Fruit fly (Drosophila melanogaster) whole organism, embryonic: ENCODE measurements around the gene PIP82.

Experiments used
- Atf-2 ChIP-seq: fragments of 200-800 bp; sonication (Bioruptor generic); optimal IDR thresholded peaks from 2 replicates; lab custom pipeline; 2016; ENCODE audit warnings: missing biosample characterization, missing genetic modification characterization
- Atf6 ChIP-seq: fragments of 200-800 bp; sonication (Bioruptor generic); IDR thresholded peaks from 2 replicates; pipeline ENCODE4 v1.3.6; 2022; ENCODE audit warnings: missing biosample characterization, missing genetic modification characterization
- Blimp-1 ChIP-seq: fragments of 200-800 bp; sonication (Bioruptor generic); optimal IDR thresholded peaks from 3 replicates; lab custom pipeline; 2018; ENCODE audit warnings: missing biosample characterization, missing genetic modification characterization, mild to moderate bottlenecking, moderate library complexity, missing genetic modification reagents
- Bteb2 ChIP-seq: fragments of 200-800 bp; sonication (Bioruptor generic); optimal IDR thresholded peaks from 2 replicates; lab custom pipeline; 2016; ENCODE audit warnings: missing biosample characterization, missing genetic modification characterization
- CG1024 ChIP-seq: fragments of 200-800 bp; sonication (Bioruptor generic); IDR thresholded peaks from 2 replicates; pipeline ENCODE4 v1.3.6; 2022; ENCODE audit warnings: missing biosample characterization, missing genetic modification characterization
- CG12219 ChIP-seq: fragments of 200-800 bp; sonication (Bioruptor generic); optimal IDR thresholded peaks from 3 replicates; lab custom pipeline; 2018; ENCODE audit warnings: missing biosample characterization, mild to moderate bottlenecking, missing genetic modification characterization
- CG12769 ChIP-seq: fragments of 200-800 bp; sonication (Bioruptor generic); optimal IDR thresholded peaks from 2 replicates; lab custom pipeline; 2019; ENCODE audit warnings: missing biosample characterization, mild to moderate bottlenecking, missing genetic modification characterization, moderate library complexity
- CG12942 ChIP-seq: fragments of 200-800 bp; sonication (Bioruptor generic); optimal IDR thresholded peaks from 3 replicates; lab custom pipeline; 2016; ENCODE audit warnings: missing biosample characterization, missing genetic modification characterization
- CG15269 ChIP-seq: fragments of 200-800 bp; sonication (Bioruptor generic); optimal IDR thresholded peaks from 2 replicates; lab custom pipeline; 2018; ENCODE audit warnings: missing biosample characterization, mild to moderate bottlenecking, missing genetic modification characterization, moderate library complexity
- CG16813 ChIP-seq: fragments of 200-800 bp; sonication (Bioruptor generic); IDR thresholded peaks from 3 replicates; pipeline ENCODE4 v1.3.6; 2022; ENCODE audit warnings: missing biosample characterization, missing genetic modification characterization; ENCODE audit not compliant: partially characterized antibody
- CG17359 ChIP-seq: fragments of 200-800 bp; sonication (Bioruptor generic); optimal IDR thresholded peaks from 3 replicates; lab custom pipeline; 2018; ENCODE audit warnings: missing biosample characterization, mild to moderate bottlenecking, missing genetic modification characterization, moderate library complexity
- CG1832 ChIP-seq: fragments of 200-800 bp; sonication (Bioruptor generic); optimal IDR thresholded peaks from 2 replicates; lab custom pipeline; 2017; ENCODE audit warnings: missing biosample characterization, mild to moderate bottlenecking, missing genetic modification characterization, inconsistent platforms
- CG2116 ChIP-seq: fragments of 200-800 bp; sonication (Bioruptor generic); optimal IDR thresholded peaks from 3 replicates; lab custom pipeline; 2018; ENCODE audit warnings: missing biosample characterization, mild to moderate bottlenecking, missing genetic modification characterization
- CG30431 ChIP-seq: fragments of 200-800 bp; sonication (Bioruptor generic); optimal IDR thresholded peaks from 2 replicates; lab custom pipeline; 2017; ENCODE audit warnings: missing biosample characterization, missing genetic modification characterization
- CG31365 ChIP-seq: fragments of 200-800 bp; sonication (Bioruptor generic); optimal IDR thresholded peaks from 2 replicates; lab custom pipeline; 2018; ENCODE audit warnings: missing biosample characterization, mild to moderate bottlenecking, missing genetic modification characterization
- CG3407 ChIP-seq: fragments of 200-800 bp; sonication (Bioruptor generic); optimal IDR thresholded peaks from 2 replicates; lab custom pipeline; 2018; ENCODE audit warnings: missing biosample characterization, mild to moderate bottlenecking, missing genetic modification characterization
- CG4404 ChIP-seq: fragments of 200-800 bp; sonication (Bioruptor generic); IDR thresholded peaks from 2 replicates; pipeline ENCODE4 v1.3.6; 2022; ENCODE audit warnings: missing biosample characterization, missing genetic modification characterization
- CG5245 ChIP-seq: fragments of 200-800 bp; sonication (Bioruptor generic); optimal IDR thresholded peaks from 3 replicates; lab custom pipeline; 2016; ENCODE audit warnings: missing biosample characterization, missing genetic modification characterization
- CG5953 ChIP-seq: fragments of 200-800 bp; sonication (Bioruptor generic); IDR thresholded peaks from 2 replicates; pipeline ENCODE4 v1.3.6; 2022; ENCODE audit warnings: missing biosample characterization, missing genetic modification characterization
- CG6765 ChIP-seq: fragments of 200-800 bp; sonication (Bioruptor generic); optimal IDR thresholded peaks from 3 replicates; lab custom pipeline; 2017; ENCODE audit warnings: missing biosample characterization, mild to moderate bottlenecking, missing genetic modification characterization
- CG8089 ChIP-seq: fragments of 200-800 bp; sonication (Bioruptor generic); optimal IDR thresholded peaks from 3 replicates; lab custom pipeline; 2016; ENCODE audit warnings: missing biosample characterization, missing genetic modification characterization
- CrebB ChIP-seq: fragments of 200-800 bp; sonication (Bioruptor generic); optimal IDR thresholded peaks from 3 replicates; lab custom pipeline; 2018; ENCODE audit warnings: missing biosample characterization, mild to moderate bottlenecking, missing genetic modification characterization
- Dad ChIP-seq: fragments of 200-800 bp; sonication (Bioruptor generic); optimal IDR thresholded peaks from 3 replicates; lab custom pipeline; 2016; ENCODE audit warnings: missing biosample characterization, missing genetic modification characterization
- Dip3 ChIP-seq: fragments of 200-800 bp; sonication (Bioruptor generic); optimal IDR thresholded peaks from 3 replicates; lab custom pipeline; 2016; ENCODE audit warnings: missing biosample characterization, missing genetic modification characterization
- Elba2 ChIP-seq: fragments of 200-800 bp; sonication (Bioruptor generic); optimal IDR thresholded peaks from 3 replicates; lab custom pipeline; 2016; ENCODE audit warnings: missing biosample characterization, missing genetic modification characterization
- Lim3 ChIP-seq: fragments of 200-800 bp; sonication (Bioruptor generic); IDR thresholded peaks from 2 replicates; pipeline ENCODE4 v1.3.6; 2022; ENCODE audit warnings: missing biosample characterization, missing genetic modification characterization
- Mad ChIP-seq: fragments of 200-800 bp; sonication (Bioruptor generic); optimal IDR thresholded peaks from 2 replicates; lab custom pipeline; 2016; ENCODE audit warnings: missing biosample characterization, missing genetic modification characterization
- Med ChIP-seq: fragments of 200-800 bp; sonication (Bioruptor generic); peaks from one replicate; lab custom pipeline; 2016; ENCODE audit warnings: missing biosample characterization, missing genetic modification characterization, mild to moderate bottlenecking, inconsistent platforms, moderate library complexity
- Mrtf ChIP-seq: fragments of 200-800 bp; sonication (Bioruptor generic); IDR thresholded peaks from 3 replicates; pipeline ENCODE4 v1.3.6; 2022; ENCODE audit warnings: missing biosample characterization, missing genetic modification characterization
- NK7.1 ChIP-seq: fragments of 200-800 bp; sonication (Bioruptor generic); optimal IDR thresholded peaks from 3 replicates; lab custom pipeline; 2016; ENCODE audit warnings: missing biosample characterization, missing genetic modification characterization
- Nf-YA ChIP-seq: fragments of 200-800 bp; sonication (Bioruptor generic); IDR thresholded peaks from 2 replicates; pipeline ENCODE4 v1.3.6; 2022; ENCODE audit warnings: missing biosample characterization, missing genetic modification characterization
- Sox100B ChIP-seq: fragments of 200-800 bp; sonication (Bioruptor generic); optimal IDR thresholded peaks from 3 replicates; lab custom pipeline; 2018; ENCODE audit warnings: missing biosample characterization, mild to moderate bottlenecking, missing genetic modification characterization
- Spps ChIP-seq: fragments of 200-800 bp; sonication (Bioruptor generic); optimal IDR thresholded peaks from 2 replicates; lab custom pipeline; 2018; ENCODE audit warnings: missing biosample characterization, mild to moderate bottlenecking, missing genetic modification characterization
- ara ChIP-seq: fragments of 200-800 bp; sonication (Bioruptor generic); IDR thresholded peaks from 2 replicates; pipeline ENCODE4 v1.3.6; 2022; ENCODE audit warnings: missing biosample characterization, missing genetic modification characterization
- cad ChIP-seq: fragments of >200 bp; optimal IDR thresholded peaks from 2 replicates; lab custom pipeline; 2017; ENCODE audit warnings: missing biosample characterization, missing genetic modification characterization
- disco-r ChIP-seq: fragments of 200-800 bp; sonication (Bioruptor generic); optimal IDR thresholded peaks from 2 replicates; lab custom pipeline; 2016; ENCODE audit warnings: missing biosample characterization, missing genetic modification characterization
- gsb ChIP-seq: fragments of 200-800 bp; sonication (Bioruptor generic); IDR thresholded peaks from 2 replicates; pipeline ENCODE4 v1.3.6; 2022; ENCODE audit warnings: missing biosample characterization, missing genetic modification characterization
- insv ChIP-seq, 2 experiments: fragments of 200-800 bp; sonication (Bioruptor generic); optimal IDR thresholded peaks; 3 replicates each; lab custom pipeline; 2016 to 2018; ENCODE audit warnings: missing biosample characterization in 2 of 2, missing genetic modification characterization in 2 of 2
- knrl ChIP-seq: fragments of 200-800 bp; sonication (Bioruptor generic); IDR thresholded peaks from 3 replicates; pipeline ENCODE4 v1.3.6; 2022; ENCODE audit warnings: missing biosample characterization, missing genetic modification characterization; ENCODE audit not compliant: partially characterized antibody
- maf-S ChIP-seq: fragments of 200-800 bp; sonication (Bioruptor generic); optimal IDR thresholded peaks from 2 replicates; lab custom pipeline; 2016; ENCODE audit warnings: missing biosample characterization, missing genetic modification characterization
- nom ChIP-seq: fragments of 200-800 bp; sonication (Bioruptor generic); optimal IDR thresholded peaks from 2 replicates; lab custom pipeline; 2017; ENCODE audit warnings: missing biosample characterization, missing genetic modification characterization, mild to moderate bottlenecking, moderate library complexity, missing genetic modification reagents
- pan ChIP-seq, 4 experiments: fragments of >200 bp in 3 of 4; fragments of 200-800 bp in 1 of 4; sonication (Bioruptor generic) in 1 of 4; optimal IDR thresholded peaks in 3 of 4; IDR thresholded peaks in 1 of 4; 2 replicates each; pipeline versions ENCODE4 v1.3.6 to Lab custom; 2017 to 2022; ENCODE audit warnings: missing biosample characterization in 2 of 4, missing genetic modification characterization in 2 of 4, mixed read lengths in 1 of 4
- pho ChIP-seq: fragments of 200-800 bp; sonication (Bioruptor generic); optimal IDR thresholded peaks from 2 replicates; lab custom pipeline; 2016; ENCODE audit warnings: missing biosample characterization, missing genetic modification characterization
- phol ChIP-seq: fragments of 200-800 bp; sonication (Bioruptor generic); optimal IDR thresholded peaks from 3 replicates; lab custom pipeline; 2018; ENCODE audit warnings: missing biosample characterization, mild to moderate bottlenecking, missing genetic modification characterization, moderate library complexity
- repo ChIP-seq: fragments of 200-800 bp; sonication (Bioruptor generic); optimal IDR thresholded peaks from 2 replicates; lab custom pipeline; 2016; ENCODE audit warnings: missing biosample characterization, missing genetic modification characterization
- scrt ChIP-seq: fragments of 200-800 bp; sonication (Bioruptor generic); optimal IDR thresholded peaks from 2 replicates; lab custom pipeline; 2018; ENCODE audit warnings: missing biosample characterization, mild to moderate bottlenecking, missing genetic modification characterization, moderate library complexity
- sqz ChIP-seq: fragments of 200-800 bp; sonication (Bioruptor generic); optimal IDR thresholded peaks from 3 replicates; lab custom pipeline; 2018; ENCODE audit warnings: missing biosample characterization, mild to moderate bottlenecking, missing genetic modification characterization
- vvl ChIP-seq: fragments of 200-800 bp; sonication (Bioruptor generic); IDR thresholded peaks from 2 replicates; pipeline ENCODE4 v1.3.6; 2022; ENCODE audit warnings: missing biosample characterization, missing genetic modification characterization
- wek ChIP-seq: fragments of 200-800 bp; sonication (Bioruptor generic); optimal IDR thresholded peaks from 3 replicates; lab custom pipeline; 2018; ENCODE audit warnings: missing biosample characterization, mild to moderate bottlenecking, missing genetic modification characterization, moderate library complexity

The PIP82 gene

dm6 chrX:8560087-8560999 lies 30.8 kb upstream of the PIP82 start, which contains the start of the genes CG12112 and Trf4-1 (continued):
- TF ChIP-seq CG1024 (GFP tag; lab: Robert Waterston, UW) (no peak), phol (peak; percentile 48), disco-r (no peak), CG4404 (GFP tag; lab: Robert Waterston, UW) (no peak), CG2116 (GFP tag; lab: Kevin White, UChicago) (peak; percentile 83), scrt (GFP tag; lab: Kevin White, UChicago) (no peak), CG5245 (no peak), CG3407 (GFP tag; lab: Kevin White, UChicago) (no peak), CG6765 (GFP tag; lab: Kevin White, UChicago) (no peak), pho (no peak), nom (peak; percentile 49), CG17359 (tag; lab: Kevin White, UChicago) (no peak), Nf-YA (GFP tag; lab: Robert Waterston, UW) (no peak), CG8089 (no peak), CG31365 (tag; lab: Kevin White, UChicago) (no peak), pan (optimal IDR thresholded peaks at IDR 0.05; lab: Kevin White, UChicago) (no peak), pan (GFP tag; optimal IDR thresholded peaks at IDR 0.05 in 1 of 2, IDR thresholded peaks at IDR 0.05 in 1 of 2) (no peak), Mad (GFP tag; lab: Kevin White, UChicago) (no peak), Sox100B (GFP tag; lab: Kevin White, UChicago) (no peak), maf-S (GFP tag; lab: Kevin White, UChicago) (no peak), CG1832 (GFP tag; lab: Kevin White, UChicago) (peak; percentile 86), Bteb2 (GFP tag; lab: Kevin White, UChicago) (no peak), repo (GFP tag; lab: Kevin White, UChicago) (no peak), Spps (tag; lab: Kevin White, UChicago) (no peak), knrl (peak; percentile 79), Mrtf (no peak), CG30431 (GFP tag; lab: Kevin White, UChicago) (no peak), Atf6 (GFP tag; lab: Robert Waterston, UW) (no peak), gsb (GFP tag; lab: Robert Waterston, UW) (no peak), insv (GFP tag; optimal IDR thresholded peaks at IDR 0.05; lab: Kevin White, UChicago) (no peak), NK7.1 (GFP tag; lab: Kevin White, UChicago) (no peak), ara (GFP tag; lab: Robert Waterston, UW) (no peak), CrebB (no peak), CG5953 (no peak), cad (GFP tag; lab: Kevin White, UChicago) (no peak), sqz (GFP tag; lab: Kevin White, UChicago) (no peak), Dad (GFP tag; lab: Kevin White, UChicago) (no peak), CG12942 (GFP tag; lab: Kevin White, UChicago) (no peak), Med (GFP tag; lab: Kevin White, UChicago) (peak; percentile 77), CG15269 (tag; lab: Kevin White, UChicago) (no peak), Dip3 (GFP tag; lab: Kevin White, UChicago) (no peak), Blimp-1 (no peak), Atf-2 (GFP tag; lab: Kevin White, UChicago) (no peak), Lim3 (GFP tag; lab: Robert Waterston, UW) (no peak), vvl (no peak; the same call in 1 of the 2 replicates), CG12769 (tag; lab: Kevin White, UChicago) (no peak), CG16813 (GFP tag; lab: Robert Waterston, UW) (peak; percentile 79), CG12219 (GFP tag; lab: Kevin White, UChicago) (no peak), Elba2 (GFP tag; lab: Kevin White, UChicago) (no peak), wek (GFP tag; lab: Kevin White, UChicago) (no peak)
